Worm (Caenorhabditis elegans) whole organism, L2 larva: ENCODE measurements around the gene Y11D7A.9.

ENCODE experiments used
- blmp-1 ChIP-seq: sonication (generic microtip); optimal IDR thresholded peaks from 2 replicates; lab custom pipeline; 2017; ENCODE audit warnings: missing genetic modification characterization, mild to moderate bottlenecking, missing compliant biosample characterization, antibody characterized with exemption, moderate library complexity; ENCODE audit not compliant: insufficient read depth
- fos-1 ChIP-seq: fragments of 150-350 bp; optimal IDR thresholded peaks from 2 replicates; lab custom pipeline; 2014; ENCODE audit warnings: missing biosample characterization, missing genetic modification characterization
- lin-11 ChIP-seq: fragments of 150-350 bp; sonication (generic microtip); optimal IDR thresholded peaks from 2 replicates; lab custom pipeline; 2014; ENCODE audit warnings: missing biosample characterization, missing genetic modification characterization, inconsistent platforms, mixed read lengths
- nhr-10 ChIP-seq: sonication (generic microtip); optimal IDR thresholded peaks from 2 replicates; lab custom pipeline; 2017; ENCODE audit warnings: missing biosample characterization, missing genetic modification characterization
- nhr-12 ChIP-seq: fragments of 150-350 bp; optimal IDR thresholded peaks from 2 replicates; lab custom pipeline; 2014; ENCODE audit warnings: missing biosample characterization, missing genetic modification characterization
- unc-55 ChIP-seq: fragments of 150-350 bp; sonication (generic microtip); optimal IDR thresholded peaks from 3 replicates; lab custom pipeline; 2014; ENCODE audit warnings: missing biosample characterization, missing genetic modification reagents, missing genetic modification characterization
- zag-1 ChIP-seq: fragments of 150-350 bp; optimal IDR thresholded peaks from 2 replicates; lab custom pipeline; 2014; ENCODE audit warnings: missing biosample characterization, missing genetic modification characterization

DNA sequence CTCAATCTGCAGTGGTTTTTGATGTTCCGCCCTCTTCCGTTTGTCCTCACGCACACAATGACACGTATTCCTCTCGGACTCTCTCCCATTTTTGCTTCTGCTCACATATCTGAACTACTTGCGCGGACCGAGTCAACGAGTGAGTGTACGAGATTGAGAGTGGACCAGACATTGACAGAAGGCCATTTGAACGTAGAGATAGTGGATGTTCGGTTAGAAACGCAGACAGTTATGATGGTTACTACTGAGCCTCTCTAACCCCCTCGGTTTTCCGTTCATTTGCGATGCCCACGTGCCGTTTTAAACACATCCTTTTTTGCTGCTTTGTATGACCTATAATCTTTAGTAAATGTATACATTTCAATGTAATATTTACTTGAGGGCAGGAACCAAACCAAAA lies 39.5 kb downstream of the Y11D7A.9 start:
- no peak for TF ChIP-seq nhr-10 (tag; lab: Kevin White, UChicago)
- peak; percentile 39 for TF ChIP-seq lin-11
- TF ChIP-seq blmp-1 (tag; lab: Kevin White, UChicago): no peak
- TF ChIP-seq zag-1 (tag; lab: Kevin White, UChicago): peak; percentile 64
- no peak for TF ChIP-seq fos-1 (tag; lab: Kevin White, UChicago)
- no peak for TF ChIP-seq nhr-12
- TF ChIP-seq unc-55: peak; percentile 55
